Worm (Caenorhabditis elegans) whole organism, mixed stage, embryonic: ENCODE data around the gene nas-33.

Source experiments
- M03D4.4 ChIP-seq: sonication (generic microtip); optimal IDR thresholded peaks from 2 replicates; lab custom pipeline; 2017; ENCODE audit warnings: mild to moderate bottlenecking, missing genetic modification characterization, missing compliant biosample characterization
- blmp-1 ChIP-seq: fragments of 150-350 bp; optimal IDR thresholded peaks from 2 replicates; lab custom pipeline; 2014; ENCODE audit warnings: missing biosample characterization, missing genetic modification characterization
- ceh-39 ChIP-seq: fragments of 150-350 bp; optimal IDR thresholded peaks from 2 replicates; lab custom pipeline; 2014; ENCODE audit warnings: missing biosample characterization, missing genetic modification characterization
- cnd-1 ChIP-seq: fragments of 200-800 bp; sonication (Bioruptor generic); optimal IDR thresholded peaks from 2 replicates; lab custom pipeline; 2018; ENCODE audit warnings: mild to moderate bottlenecking, missing genetic modification characterization, missing compliant biosample characterization
- lin-13 ChIP-seq: fragments of 150-350 bp; optimal IDR thresholded peaks from 2 replicates; lab custom pipeline; 2014; ENCODE audit warnings: missing biosample characterization, missing genetic modification characterization
- lin-32 ChIP-seq: fragments of 200-800 bp; sonication (Bioruptor generic); optimal IDR thresholded peaks from 2 replicates; lab custom pipeline; 2018; ENCODE audit warnings: mild to moderate bottlenecking, missing genetic modification characterization, missing compliant biosample characterization
- mls-2 ChIP-seq: sonication (generic microtip); optimal IDR thresholded peaks from 2 replicates; lab custom pipeline; 2016; ENCODE audit warnings: mild to moderate bottlenecking, missing genetic modification characterization, moderate library complexity, missing compliant biosample characterization
- nhr-12 ChIP-seq: fragments of 150-350 bp; optimal IDR thresholded peaks from 2 replicates; lab custom pipeline; 2014; ENCODE audit warnings: missing biosample characterization, missing genetic modification characterization
- nhr-237 ChIP-seq: fragments of 150-350 bp; optimal IDR thresholded peaks from 2 replicates; lab custom pipeline; 2014; ENCODE audit warnings: missing biosample characterization, missing genetic modification characterization
- nhr-76 ChIP-seq: sonication (generic microtip); optimal IDR thresholded peaks from 2 replicates; lab custom pipeline; 2017; ENCODE audit warnings: missing biosample characterization, missing genetic modification characterization
- pha-4 ChIP-seq: fragments of 150-350 bp; optimal IDR thresholded peaks from 2 replicates; lab custom pipeline; 2018; ENCODE audit warnings: missing biosample characterization, missing genetic modification reagents, missing genetic modification characterization
- snpc-4 ChIP-seq: fragments of 150-350 bp; optimal IDR thresholded peaks from 2 replicates; lab custom pipeline; 2014; ENCODE audit warnings: missing biosample characterization, missing genetic modification characterization
- unc-39 ChIP-seq: fragments of 150-350 bp; optimal IDR thresholded peaks from 2 replicates; lab custom pipeline; 2014; ENCODE audit warnings: missing biosample characterization, missing genetic modification characterization

DNA sequence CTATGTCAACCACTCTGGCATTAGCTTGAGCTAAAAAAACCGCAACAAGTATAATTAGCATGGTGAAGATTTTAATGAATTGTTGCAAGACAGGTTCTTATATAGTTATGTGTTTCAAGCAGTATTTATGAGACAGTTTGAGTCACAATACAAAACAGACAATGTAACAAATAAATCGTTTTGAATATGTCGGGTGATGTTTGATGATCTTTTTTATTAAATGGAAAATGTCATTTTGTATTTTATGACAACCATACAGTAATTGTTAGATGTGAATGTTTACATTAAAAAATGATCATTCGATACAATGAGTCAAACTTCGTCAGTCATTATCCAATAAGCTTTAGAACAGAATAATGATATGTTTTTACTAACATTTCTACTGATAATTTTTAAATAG lies 11.7 kb downstream of the nas-33 start, which contains the start of gene K10C2.7:
- no peak for TF ChIP-seq lin-13
- no peak for TF ChIP-seq snpc-4 (tag; lab: Kevin White, UChicago)
- no peak for TF ChIP-seq unc-39
- no peak for TF ChIP-seq mls-2 (tag; lab: Kevin White, UChicago)
- no peak for TF ChIP-seq pha-4 (tag; lab: Kevin White, UChicago)
- no peak for TF ChIP-seq cnd-1
- TF ChIP-seq blmp-1 (tag; lab: Kevin White, UChicago) = no peak
- no peak for TF ChIP-seq nhr-76 (tag; lab: Kevin White, UChicago)
- TF ChIP-seq M03D4.4 (tag; lab: Kevin White, UChicago) = no peak
- TF ChIP-seq nhr-12 (tag; lab: Kevin White, UChicago) = no peak
- no peak for TF ChIP-seq lin-32
- TF ChIP-seq nhr-237 (tag; lab: Kevin White, UChicago) = no peak
- TF ChIP-seq ceh-39 = no peak
